Worm (Caenorhabditis elegans) whole organism, L1 larva: Measurements from ENCODE around the gene F58G1.2.

Experiments
- F16B12.6 ChIP-seq: fragments of 150-350 bp; optimal IDR thresholded peaks from 2 replicates; lab custom pipeline; 2014; ENCODE audit warnings: missing biosample characterization, missing genetic modification characterization
- nhr-76 ChIP-seq: sonication (generic microtip); optimal IDR thresholded peaks from 2 replicates; lab custom pipeline; 2017; ENCODE audit warnings: missing biosample characterization, missing genetic modification characterization
- ztf-11 ChIP-seq, 2 experiments: sonication (generic microtip); optimal IDR thresholded peaks; 2 replicates each; lab custom pipeline; 2016 to 2017; ENCODE audit warnings: missing genetic modification characterization in 2 of 2, missing biosample characterization in 1 of 2, missing compliant biosample characterization in 1 of 2

ce11 chrII:12897361-12897760 lies 21.4 kb downstream of the F58G1.2 start:
- TF ChIP-seq nhr-76 = no peak
- TF ChIP-seq ztf-11 (tag; optimal IDR thresholded peaks at IDR 0.05; lab: Kevin White, UChicago) = no peak
- TF ChIP-seq F16B12.6 (tag; lab: Kevin White, UChicago) = no peak
